Worm (Caenorhabditis elegans) whole organism, young adult: ENCODE results near the gene sop-2.

Source experiments
- C06A6.2 ChIP-seq: fragments of 200-800 bp; sonication (Bioruptor generic); conservative IDR thresholded peaks from 2 replicates; pipeline ENCODE4 v1.3.6; 2022; ENCODE audit warnings: missing genetic modification characterization, missing compliant biosample characterization
- F39B2.1 ChIP-seq: fragments of 200-800 bp; sonication (Bioruptor generic); IDR thresholded peaks from 2 replicates; pipeline ENCODE4 v1.3.6; 2022; ENCODE audit warnings: missing genetic modification reagents, missing genetic modification characterization, missing compliant biosample characterization
- F49E8.2 ChIP-seq: sonication (generic microtip); optimal IDR thresholded peaks from 3 replicates; lab custom pipeline; 2017; ENCODE audit warnings: missing genetic modification characterization, mild to moderate bottlenecking, missing compliant biosample characterization, antibody characterized with exemption, moderate library complexity; ENCODE audit not compliant: insufficient read depth
- F57A8.1 ChIP-seq: fragments of 200-800 bp; sonication (Bioruptor generic); optimal IDR thresholded peaks from 2 replicates; lab custom pipeline; 2018; ENCODE audit warnings: mild to moderate bottlenecking, missing genetic modification characterization, moderate library complexity, missing compliant biosample characterization
- T07F8.4 ChIP-seq: sonication (generic microtip); optimal IDR thresholded peaks from 2 replicates; lab custom pipeline; 2016; ENCODE audit warnings: mild to moderate bottlenecking, missing genetic modification characterization, moderate library complexity, missing compliant biosample characterization
- Y56A3A.18 ChIP-seq: fragments of 200-800 bp; sonication (Bioruptor generic); IDR thresholded peaks from 2 replicates; pipeline ENCODE4 v1.3.6; 2022; ENCODE audit warnings: missing genetic modification reagents, missing genetic modification characterization, missing compliant biosample characterization
- Y67H2A.10 ChIP-seq: fragments of 200-800 bp; sonication (Bioruptor generic); conservative IDR thresholded peaks from 2 replicates; pipeline ENCODE4 v1.3.6; 2022; ENCODE audit warnings: missing genetic modification reagents, missing genetic modification characterization, missing compliant biosample characterization
- ama-1 ChIP-seq, 3 experiments: fragments of 150-350 bp in 1 of 3; sonication (generic microtip) in 2 of 3; optimal IDR thresholded peaks; 2 replicates each; lab custom pipeline; 2014 to 2018; ENCODE audit warnings: missing biosample characterization in 2 of 3, missing genetic modification characterization in 2 of 3, missing genetic modification reagents in 2 of 3
- athp-1 ChIP-seq: sonication (generic microtip); optimal IDR thresholded peaks from 2 replicates; lab custom pipeline; 2017; ENCODE audit warnings: mild to moderate bottlenecking, missing genetic modification characterization, missing compliant biosample characterization
- attf-5 ChIP-seq: fragments of 200-800 bp; sonication (Bioruptor generic); optimal IDR thresholded peaks from 2 replicates; lab custom pipeline; 2018; ENCODE audit warnings: mild to moderate bottlenecking, missing genetic modification characterization, missing compliant biosample characterization
- ceh-58 ChIP-seq: fragments of 200-800 bp; sonication (Bioruptor generic); IDR thresholded peaks from 2 replicates; pipeline ENCODE4 v1.3.6; 2022; ENCODE audit warnings: missing genetic modification characterization, missing compliant biosample characterization
- ceh-79 ChIP-seq: sonication (generic microtip); optimal IDR thresholded peaks from 2 replicates; lab custom pipeline; 2017; ENCODE audit warnings: mild to moderate bottlenecking, missing genetic modification characterization, missing compliant biosample characterization
- dox-1 ChIP-seq: fragments of 200-800 bp; sonication (Bioruptor generic); IDR thresholded peaks from 2 replicates; pipeline ENCODE4 v1.3.6; 2022; ENCODE audit warnings: missing genetic modification reagents, missing genetic modification characterization, missing compliant biosample characterization
- dpl-1 ChIP-seq: fragments of 150-350 bp; optimal IDR thresholded peaks from 2 replicates; lab custom pipeline; 2014; ENCODE audit warnings: missing biosample characterization, missing genetic modification reagents, missing genetic modification characterization
- egl-44 ChIP-seq: fragments of 200-800 bp; sonication (Bioruptor generic); IDR thresholded peaks from 2 replicates; pipeline ENCODE4 v1.3.6; 2022; ENCODE audit warnings: missing genetic modification reagents, missing genetic modification characterization, missing compliant biosample characterization
- egrh-3 ChIP-seq: fragments of 200-800 bp; sonication (Bioruptor generic); IDR thresholded peaks from 2 replicates; pipeline ENCODE4 v1.3.6; 2022; ENCODE audit warnings: missing genetic modification reagents, missing genetic modification characterization, missing compliant biosample characterization
- ekl-4 ChIP-seq: fragments of 200-800 bp; sonication (Bioruptor generic); IDR thresholded peaks from 2 replicates; pipeline ENCODE4 v1.3.6; 2022; ENCODE audit warnings: missing genetic modification reagents, missing genetic modification characterization, missing compliant biosample characterization
- fkh-3 ChIP-seq: sonication (generic microtip); optimal IDR thresholded peaks from 2 replicates; lab custom pipeline; 2016; ENCODE audit warnings: mild to moderate bottlenecking, missing genetic modification characterization, missing compliant biosample characterization
- hlh-26 ChIP-seq: fragments of 200-800 bp; sonication (Bioruptor generic); conservative IDR thresholded peaks from 2 replicates; pipeline ENCODE4 v1.3.6; 2022; ENCODE audit warnings: missing genetic modification reagents, missing genetic modification characterization, missing compliant biosample characterization
- hsf-1 ChIP-seq: fragments of 200-800 bp; sonication (Bioruptor generic); IDR thresholded peaks from 2 replicates; pipeline ENCODE4 v1.3.6; 2022; ENCODE audit warnings: missing genetic modification reagents, missing genetic modification characterization, missing compliant biosample characterization
- lir-1 ChIP-seq: fragments of 200-800 bp; sonication (Bioruptor generic); conservative IDR thresholded peaks from 2 replicates; pipeline ENCODE4 v1.3.6; 2022; ENCODE audit warnings: missing genetic modification reagents, missing genetic modification characterization, missing compliant biosample characterization
- madf-8 ChIP-seq: fragments of 200-800 bp; sonication (Bioruptor generic); conservative IDR thresholded peaks from 2 replicates; pipeline ENCODE4 v1.3.6; 2022; ENCODE audit warnings: missing genetic modification reagents, missing genetic modification characterization, missing compliant biosample characterization
- mcd-1 ChIP-seq: fragments of 200-800 bp; sonication (Bioruptor generic); IDR thresholded peaks from 2 replicates; pipeline ENCODE4 v1.3.6; 2022; ENCODE audit warnings: missing genetic modification reagents, missing genetic modification characterization, missing compliant biosample characterization
- nfya-2 ChIP-seq: fragments of 200-800 bp; sonication (Bioruptor generic); IDR thresholded peaks from 2 replicates; pipeline ENCODE4 v1.3.6; 2022; ENCODE audit warnings: missing genetic modification reagents, missing genetic modification characterization, missing compliant biosample characterization
- nhr-179 ChIP-seq: sonication (generic microtip); optimal IDR thresholded peaks from 2 replicates; lab custom pipeline; 2016; ENCODE audit warnings: mild to moderate bottlenecking, missing genetic modification characterization, missing compliant biosample characterization
- nhr-80 ChIP-seq: sonication (generic microtip); optimal IDR thresholded peaks from 2 replicates; lab custom pipeline; 2016; ENCODE audit warnings: missing genetic modification characterization, missing compliant biosample characterization
- pbrm-1 ChIP-seq: fragments of 200-800 bp; sonication (Bioruptor generic); IDR thresholded peaks from 2 replicates; pipeline ENCODE4 v1.3.6; 2022; ENCODE audit warnings: missing genetic modification reagents, missing genetic modification characterization, missing compliant biosample characterization
- rcor-1 ChIP-seq: fragments of 200-800 bp; sonication (Bioruptor generic); IDR thresholded peaks from 2 replicates; pipeline ENCODE4 v1.3.6; 2022; ENCODE audit warnings: missing genetic modification reagents, missing genetic modification characterization, missing compliant biosample characterization
- repo-1 ChIP-seq: sonication (generic microtip); optimal IDR thresholded peaks from 2 replicates; lab custom pipeline; 2017; ENCODE audit warnings: mild to moderate bottlenecking, missing genetic modification characterization, missing compliant biosample characterization
- snpc-4 ChIP-seq, 5 experiments: fragments of 150-350 bp in 1 of 5; sonication (generic microtip) in 4 of 5; optimal IDR thresholded peaks; 2 replicates each; lab custom pipeline; 2014 to 2018; ENCODE audit warnings: missing genetic modification characterization in 5 of 5, missing biosample characterization in 3 of 5, antibody characterized with exemption in 2 of 5, mild to moderate bottlenecking in 2 of 5, missing compliant biosample characterization in 2 of 5, missing genotype in 2 of 5, moderate library complexity in 2 of 5, missing genetic modification reagents in 1 of 5
- sptf-2 ChIP-seq: fragments of 200-800 bp; sonication (Bioruptor generic); optimal IDR thresholded peaks from 2 replicates; lab custom pipeline; 2018; ENCODE audit warnings: mild to moderate bottlenecking, missing genetic modification characterization, missing compliant biosample characterization
- unc-130 ChIP-seq: sonication (generic microtip); optimal IDR thresholded peaks from 2 replicates; lab custom pipeline; 2016; ENCODE audit warnings: missing genetic modification reagents, missing genetic modification characterization, missing compliant biosample characterization
- zfh-2 ChIP-seq: fragments of 200-800 bp; sonication (Bioruptor generic); conservative IDR thresholded peaks from 2 replicates; pipeline ENCODE4 v1.3.6; 2022; ENCODE audit warnings: missing genetic modification reagents, missing genetic modification characterization, missing compliant biosample characterization
- zim-3 ChIP-seq: sonication (generic microtip); optimal IDR thresholded peaks from 2 replicates; lab custom pipeline; 2017; ENCODE audit warnings: mild to moderate bottlenecking, missing genetic modification characterization, moderate library complexity, missing compliant biosample characterization
- ztf-25 ChIP-seq: fragments of 200-800 bp; sonication (Bioruptor generic); IDR thresholded peaks from 2 replicates; pipeline ENCODE4 v1.3.6; 2022; ENCODE audit warnings: missing genetic modification reagents, missing genetic modification characterization, missing compliant biosample characterization
- ztf-28 ChIP-seq: fragments of 200-800 bp; sonication (Bioruptor generic); IDR thresholded peaks from 2 replicates; pipeline ENCODE4 v1.3.6; 2022; ENCODE audit warnings: missing genetic modification reagents, missing genetic modification characterization, missing compliant biosample characterization
- ztf-3 ChIP-seq: fragments of 200-800 bp; sonication (Bioruptor generic); optimal IDR thresholded peaks from 2 replicates; lab custom pipeline; 2018; ENCODE audit warnings: mild to moderate bottlenecking, missing genetic modification characterization, missing compliant biosample characterization

Gene sop-2

DNA sequence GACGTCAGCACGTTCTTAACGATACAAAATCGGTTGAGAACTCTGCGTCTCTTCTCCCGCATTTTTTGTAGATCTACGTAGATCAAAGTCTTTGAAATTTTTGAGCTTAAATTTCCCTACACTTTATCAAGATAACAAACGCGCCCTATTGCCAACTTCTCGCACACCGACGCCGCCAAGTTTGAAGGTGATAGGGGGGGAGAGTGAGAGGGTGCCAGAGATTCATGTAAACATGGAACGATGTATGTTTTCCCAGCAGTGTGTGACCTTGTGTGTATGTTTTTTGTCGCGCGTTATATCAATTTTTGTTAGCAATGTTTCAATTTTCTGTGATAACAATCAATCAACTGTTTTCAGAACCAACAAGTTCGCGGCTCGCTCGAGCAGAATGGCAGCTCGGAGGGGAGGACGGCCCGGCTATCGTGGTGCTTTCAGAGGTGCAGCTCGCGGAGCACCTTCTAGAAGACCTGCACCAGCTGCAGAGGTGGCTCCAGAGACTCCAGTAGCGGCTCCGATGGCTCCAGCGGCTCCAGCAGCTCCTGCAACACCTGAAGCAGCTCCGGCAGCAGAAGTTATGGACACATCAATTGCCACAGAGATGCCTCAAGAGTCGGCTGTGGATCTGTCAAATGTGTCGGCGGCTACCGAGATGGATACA is 2.0 kb downstream of the sop-2 start:
- peak; percentile 93 for TF ChIP-seq zfh-2 (GFP tag; lab: Robert Waterston, UW)
- TF ChIP-seq repo-1 (tag; lab: Kevin White, UChicago), result no peak
- TF ChIP-seq egl-44 (GFP tag; lab: Robert Waterston, UW), result no peak
- no peak for TF ChIP-seq rcor-1 (GFP tag; lab: Robert Waterston, UW)
- TF ChIP-seq hsf-1 (GFP tag; lab: Robert Waterston, UW), result no peak
- TF ChIP-seq F39B2.1 (GFP tag; lab: Robert Waterston, UW), result no peak
- TF ChIP-seq T07F8.4 (tag; lab: Kevin White, UChicago), result no peak
- TF ChIP-seq madf-8 (GFP tag; lab: Robert Waterston, UW), result no peak
- TF ChIP-seq ztf-28, result no peak
- no peak for TF ChIP-seq unc-130 (GFP tag; lab: Kevin White, UChicago)
- TF ChIP-seq dpl-1 (GFP tag; lab: Kevin White, UChicago), result no peak
- no peak for TF ChIP-seq nfya-2 (GFP tag; lab: Robert Waterston, UW)
- TF ChIP-seq nhr-80, result no peak
- no peak for TF ChIP-seq Y67H2A.10 (GFP tag; lab: Robert Waterston, UW)
- TF ChIP-seq ama-1 (optimal IDR thresholded peaks at IDR 0.05; lab: Kevin White, UChicago), result no peak
- TF ChIP-seq ama-1 (GFP tag; optimal IDR thresholded peaks at IDR 0.05; lab: Kevin White, UChicago), result no peak
- no peak for TF ChIP-seq athp-1 (tag; lab: Kevin White, UChicago)
- TF ChIP-seq snpc-4 (GFP tag; optimal IDR thresholded peaks at IDR 0.05; lab: Kevin White, UChicago), result no peak
- TF ChIP-seq snpc-4 (tag; optimal IDR thresholded peaks at IDR 0.05; lab: Kevin White, UChicago), result no peak
- no peak for TF ChIP-seq C06A6.2 (GFP tag; lab: Robert Waterston, UW)
- no peak for TF ChIP-seq Y56A3A.18 (GFP tag; lab: Robert Waterston, UW)
- peak; percentile 25; the same call in 1 of the 2 replicates for TF ChIP-seq mcd-1 (GFP tag; lab: Robert Waterston, UW)
- peak; percentile 95 for TF ChIP-seq egrh-3 (GFP tag; lab: Robert Waterston, UW)
- no peak for TF ChIP-seq fkh-3 (tag; lab: Kevin White, UChicago)
- TF ChIP-seq zim-3 (tag; lab: Kevin White, UChicago), result no peak
- TF ChIP-seq nhr-179 (tag; lab: Kevin White, UChicago), result no peak
- TF ChIP-seq F57A8.1, result no peak

DNA sequence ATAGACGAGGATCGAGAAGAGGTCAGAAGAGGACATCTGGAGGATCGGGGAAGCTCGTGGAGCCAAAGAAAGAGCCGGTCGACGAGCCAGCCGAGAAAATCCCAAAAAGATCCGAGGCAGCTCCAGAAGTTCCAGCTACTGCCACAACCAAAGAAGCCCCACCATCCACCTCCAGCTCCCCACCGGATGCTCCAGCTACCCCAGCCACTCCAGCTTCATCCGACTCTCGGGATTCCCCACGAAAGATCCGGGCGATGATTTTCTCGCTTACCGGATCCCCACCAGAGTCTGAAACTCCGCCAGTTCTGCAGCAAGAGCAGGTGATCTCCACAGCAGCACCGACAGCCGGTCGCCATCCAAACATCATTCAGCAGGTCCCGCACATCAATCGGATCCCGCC is 3.2 kb downstream of the sop-2 start:
- TF ChIP-seq attf-5 (GFP tag; lab: Kevin White, UChicago) (no peak), dox-1 (no peak), ceh-58 (no peak), sptf-2 (GFP tag; lab: Kevin White, UChicago) (no peak), ceh-79 (tag; lab: Kevin White, UChicago) (no peak), ztf-25 (GFP tag; lab: Robert Waterston, UW) (no peak), hlh-26 (no peak), egrh-3 (GFP tag; lab: Robert Waterston, UW) (peak; percentile 67; the same call in 1 of the 2 replicates), ztf-28 (0 out of 2 replicates have a peak, but pooled peaks have one; percentile 2), ekl-4 (no peak), pbrm-1 (GFP tag; lab: Robert Waterston, UW) (0 out of 2 replicates have a peak, but pooled peaks have one; percentile 22), lir-1 (GFP tag; lab: Robert Waterston, UW) (no peak), rcor-1 (GFP tag; lab: Robert Waterston, UW) (no peak), ztf-3 (no peak), nhr-80 (no peak), zfh-2 (GFP tag; lab: Robert Waterston, UW) (peak; percentile 74), F49E8.2 (tag; lab: Kevin White, UChicago) (no peak)
